Worm (Caenorhabditis elegans) whole organism, L4/young adult: ENCODE measurements around the gene ZK354.9.

ENCODE experiments used
- W03F9.2 ChIP-seq: fragments of 150-350 bp; optimal IDR thresholded peaks from 2 replicates; lab custom pipeline; 2014; ENCODE audit warnings: missing biosample characterization, missing genetic modification characterization
- dao-5 ChIP-seq: sonication (generic microtip); optimal IDR thresholded peaks from 2 replicates; lab custom pipeline; 2016; ENCODE audit warnings: missing genotype, missing genetic modification characterization, moderate library complexity, missing compliant biosample characterization
- him-1 ChIP-seq: sonication (generic microtip); optimal IDR thresholded peaks from 2 replicates; lab custom pipeline; 2016; ENCODE audit warnings: missing genotype, missing genetic modification reagents, missing genetic modification characterization, missing compliant biosample characterization

DNA sequence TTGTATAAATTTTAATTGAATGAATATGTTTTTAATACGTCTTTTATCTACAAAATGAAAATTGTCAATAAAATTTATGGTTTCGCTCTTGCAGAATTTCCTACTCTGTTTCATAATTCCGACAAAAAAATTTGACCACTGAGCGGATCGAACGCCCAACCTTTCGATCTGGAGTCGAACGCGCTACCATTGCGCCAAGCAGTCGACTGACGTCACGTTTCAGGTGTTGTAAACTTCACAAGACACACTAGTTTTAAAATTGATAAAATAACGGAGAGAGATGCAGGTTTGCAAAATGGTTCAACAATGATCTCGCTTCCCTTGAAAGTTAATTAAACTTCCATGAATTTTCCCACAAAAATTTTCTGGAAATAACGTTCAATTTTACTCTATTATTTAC is 36.2 kb upstream of the ZK354.9 start:
- no peak for TF ChIP-seq dao-5
- TF ChIP-seq W03F9.2 (tag; lab: Kevin White, UChicago): peak; percentile 10
- no peak for TF ChIP-seq him-1
